Worm (Caenorhabditis elegans) whole organism, L2 larva: ENCODE results near the gene dac-1.

ENCODE experiments used
- lin-39 ChIP-seq: fragments of 150-350 bp; optimal IDR thresholded peaks from 2 replicates; lab custom pipeline; 2014; ENCODE audit warnings: missing biosample characterization, missing genetic modification reagents, missing genetic modification characterization
- skn-1 ChIP-seq: sonication (generic microtip); optimal IDR thresholded peaks from 2 replicates; lab custom pipeline; 2017; ENCODE audit warnings: missing biosample characterization, missing genetic modification characterization

DNA sequence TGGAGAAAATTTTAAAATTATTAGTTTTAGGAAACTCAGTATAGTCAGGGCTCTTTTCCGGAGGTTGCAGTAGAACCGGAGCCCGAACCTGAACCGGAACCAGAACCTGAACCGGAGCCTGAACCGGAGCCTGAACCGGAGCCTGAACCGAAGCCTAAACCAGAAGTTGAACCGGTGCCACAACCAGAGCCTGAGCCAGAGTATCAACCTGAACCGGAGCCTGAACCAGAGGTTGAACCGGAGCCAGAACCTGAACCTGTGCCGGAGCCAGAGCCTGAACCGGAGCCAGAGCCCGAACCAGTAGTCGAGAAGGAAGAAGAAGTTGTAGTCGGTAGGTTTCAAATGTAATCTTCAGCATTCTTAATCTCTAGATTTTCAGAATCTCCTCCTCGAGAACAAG is 47.4 kb upstream of the dac-1 start:
- TF ChIP-seq skn-1 = no peak
- no peak for TF ChIP-seq lin-39 (tag; lab: Kevin White, UChicago)
